Worm (Caenorhabditis elegans): Measurements from ENCODE around the gene F20D6.11.

F20D6.11 gene

DNA sequence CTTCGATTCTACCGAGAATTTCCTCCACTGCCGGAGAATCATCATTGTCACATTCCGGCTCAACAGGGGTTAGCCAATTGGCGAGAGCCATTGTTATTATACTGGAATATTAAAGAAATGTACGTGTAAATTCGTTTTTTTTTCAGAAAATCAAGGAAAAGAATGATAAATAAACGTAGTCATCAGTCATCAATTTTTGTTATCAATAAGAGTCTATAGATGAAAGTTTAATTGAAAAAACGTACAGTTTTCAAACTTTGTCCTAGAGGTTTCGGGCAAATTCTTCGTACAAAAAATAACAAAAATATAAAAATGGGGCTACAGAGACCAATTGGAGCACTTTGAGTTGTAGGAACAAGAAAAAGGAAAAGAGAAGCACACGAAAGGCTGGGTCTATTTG lies at the start of gene F20D6.11:
TSS of gene F20D6.11 (minus strand) at position 101 of the 400 bp plus-strand sequence.
- TF ChIP-seq B0310.2 (tag; optimal IDR thresholded peaks at IDR 0.05) (no peak), pes-1 (GFP tag; IDR thresholded peaks at IDR 0.05) (no peak), ceh-13 (GFP tag; optimal IDR thresholded peaks at IDR 0.05) (no peak), tbx-11 (GFP tag; IDR thresholded peaks at IDR 0.05) (no peak), flt-1 (GFP tag; IDR thresholded peaks at IDR 0.05) (no peak), tra-4 (tag; optimal IDR thresholded peaks at IDR 0.05) (no peak), hmg-4 (GFP tag; optimal IDR thresholded peaks at IDR 0.05) (no peak), F13C5.2 (tag; optimal IDR thresholded peaks at IDR 0.05) (no peak), hnd-1 (tag; optimal IDR thresholded peaks at IDR 0.05) (no peak), tbx-37 (GFP tag; conservative IDR thresholded peaks at IDR 0.05) (no peak), ceh-36 (tag; optimal IDR thresholded peaks at IDR 0.05) (no peak), hmbx-1 (tag; optimal IDR thresholded peaks at IDR 0.05) (no peak)

DNA sequence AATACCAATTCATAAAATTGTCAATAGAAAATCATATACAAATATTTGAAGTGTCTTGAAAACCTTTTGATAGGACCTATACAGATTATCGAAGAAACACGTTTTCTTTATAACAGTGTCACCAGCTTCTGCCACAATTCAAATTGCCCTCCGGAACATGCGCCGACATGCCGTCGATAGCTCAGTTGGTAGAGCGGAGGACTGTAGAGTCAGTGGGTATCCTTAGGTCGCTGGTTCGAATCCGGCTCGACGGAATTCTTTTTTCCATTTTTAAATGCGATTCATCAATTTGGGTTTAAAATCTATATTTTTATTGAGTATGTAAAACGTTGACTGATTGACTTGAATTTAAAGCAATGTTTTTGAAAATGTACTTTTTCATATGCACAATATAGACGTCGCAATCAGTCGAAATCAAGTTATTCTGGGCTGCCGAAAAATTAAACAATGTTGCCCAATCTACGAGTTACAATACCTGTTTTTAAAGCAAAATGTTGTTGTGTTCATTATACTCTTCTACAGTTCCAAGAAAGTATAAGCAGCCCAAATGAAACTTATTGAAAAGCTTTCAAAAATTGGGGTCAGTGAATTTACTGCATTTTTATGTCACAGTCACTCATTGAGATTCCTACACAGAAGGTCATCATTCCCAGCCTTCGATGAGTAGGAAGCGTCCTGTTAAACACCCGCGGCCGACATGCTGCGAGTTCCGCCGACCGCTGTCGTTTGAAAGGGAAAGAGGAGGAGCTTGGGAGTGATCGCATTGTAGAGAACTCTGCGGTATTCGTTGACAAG lies 48.6 kb upstream of the F20D6.11 start:
- TF ChIP-seq F13C5.2 (tag; optimal IDR thresholded peaks at IDR 0.05) (no peak), ama-1 (optimal IDR thresholded peaks at IDR 0.05) (peak; percentile 48)

DNA sequence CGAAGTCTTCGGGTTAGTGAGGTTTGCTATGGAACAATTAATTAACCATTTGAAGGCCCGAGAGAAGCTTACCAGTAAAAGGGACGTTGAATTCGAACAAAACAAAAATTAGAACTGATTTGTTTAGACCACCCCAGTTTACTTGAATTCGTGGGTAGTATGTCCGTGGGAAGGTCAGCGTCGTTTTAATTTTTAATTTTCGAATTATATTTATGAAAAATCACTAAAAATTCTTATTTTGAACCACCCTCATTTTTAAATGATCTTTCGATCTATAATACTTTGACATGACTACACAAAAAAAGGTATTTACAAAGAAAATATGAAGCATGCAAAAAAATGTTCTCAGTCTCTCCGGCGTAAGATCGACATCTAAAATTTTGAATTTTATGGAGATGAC lies 46.6 kb upstream of the F20D6.11 start, which contains the start of gene C16D9.5:
TSS of gene C16D9.5 (minus strand) at position 101 of the 400 bp plus-strand sequence.
- no peak for TF ChIP-seq ceh-36 (tag; optimal IDR thresholded peaks at IDR 0.05)
- no peak for TF ChIP-seq tbx-11 (GFP tag; IDR thresholded peaks at IDR 0.05)
- no peak for TF ChIP-seq sea-1 (GFP tag; conservative IDR thresholded peaks at IDR 0.05)
- no peak for TF ChIP-seq tra-4 (tag; optimal IDR thresholded peaks at IDR 0.05)
- no peak for TF ChIP-seq ets-7 (tag; optimal IDR thresholded peaks at IDR 0.05)
- no peak for TF ChIP-seq aly-1 (tag; optimal IDR thresholded peaks at IDR 0.05)
- no peak for TF ChIP-seq flt-1 (GFP tag; IDR thresholded peaks at IDR 0.05)
- no peak for TF ChIP-seq ceh-13 (GFP tag; optimal IDR thresholded peaks at IDR 0.05)
- no peak for TF ChIP-seq hmbx-1 (tag; optimal IDR thresholded peaks at IDR 0.05)
- TF ChIP-seq ama-1 (optimal IDR thresholded peaks at IDR 0.05): no peak
- no peak for TF ChIP-seq scrt-1 (GFP tag; IDR thresholded peaks at IDR 0.05)
- no peak for TF ChIP-seq tbx-37 (GFP tag; conservative IDR thresholded peaks at IDR 0.05)
- TF ChIP-seq B0310.2 (tag; optimal IDR thresholded peaks at IDR 0.05): no peak
- TF ChIP-seq pes-1 (GFP tag; IDR thresholded peaks at IDR 0.05): no peak
- TF ChIP-seq hmg-4 (GFP tag; optimal IDR thresholded peaks at IDR 0.05): no peak

DNA sequence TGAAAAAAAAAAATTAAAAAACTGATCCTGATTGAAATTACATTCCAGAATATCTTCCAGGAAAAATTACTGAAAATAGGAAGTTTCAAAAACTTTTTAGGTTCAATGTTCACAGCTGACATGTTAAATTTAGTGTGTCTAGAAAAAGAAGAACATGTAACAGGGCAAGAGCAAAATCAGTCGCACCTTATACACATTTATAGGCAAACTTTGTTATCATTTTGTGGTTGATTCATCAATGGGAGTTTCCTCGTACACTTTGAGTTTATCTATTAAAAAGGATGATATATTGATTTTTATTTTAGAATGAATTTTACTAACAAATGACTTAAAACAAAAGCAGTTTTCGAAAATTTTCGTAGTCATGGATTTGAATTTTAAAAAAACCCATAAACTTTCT lies 44.3 kb upstream of the F20D6.11 start:
- TF ChIP-seq hnd-1 (tag; optimal IDR thresholded peaks at IDR 0.05) (no peak), ets-7 (tag; optimal IDR thresholded peaks at IDR 0.05) (no peak), tbx-37 (GFP tag; conservative IDR thresholded peaks at IDR 0.05) (no peak), aly-1 (tag; optimal IDR thresholded peaks at IDR 0.05) (no peak), flt-1 (GFP tag; IDR thresholded peaks at IDR 0.05) (no peak), ceh-13 (GFP tag; optimal IDR thresholded peaks at IDR 0.05) (no peak), tbx-11 (GFP tag; IDR thresholded peaks at IDR 0.05) (no peak), B0310.2 (tag; optimal IDR thresholded peaks at IDR 0.05) (no peak), scrt-1 (GFP tag; IDR thresholded peaks at IDR 0.05) (no peak)

DNA sequence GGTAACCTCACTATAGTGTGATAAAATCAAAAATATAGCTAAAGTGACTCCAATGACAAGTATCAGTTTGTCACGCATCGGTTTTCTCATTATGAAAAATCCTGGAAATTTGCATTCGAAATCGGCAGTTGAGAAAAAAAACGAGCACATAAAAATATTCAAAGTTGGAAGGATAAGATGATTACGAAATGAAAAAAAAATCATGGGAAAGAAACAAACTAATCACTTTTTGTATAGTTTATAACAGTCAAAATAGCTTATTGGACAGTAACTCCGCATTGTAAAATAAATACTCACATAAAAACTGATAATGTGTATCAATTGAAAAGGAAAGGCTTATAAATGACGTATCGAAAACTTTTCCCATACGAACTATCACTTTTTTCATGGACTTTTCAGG lies 43.9 kb upstream of the F20D6.11 start, which contains the start of gene C16D9.4:
TSS of gene C16D9.4 (minus strand) at position 101 of the 400 bp plus-strand sequence.
- TF ChIP-seq flt-1 (GFP tag; IDR thresholded peaks at IDR 0.05): no peak
- TF ChIP-seq tra-4 (tag; optimal IDR thresholded peaks at IDR 0.05): no peak
- no peak for TF ChIP-seq hmbx-1 (tag; optimal IDR thresholded peaks at IDR 0.05)
- TF ChIP-seq B0310.2 (tag; optimal IDR thresholded peaks at IDR 0.05): no peak
- no peak for TF ChIP-seq ceh-13 (GFP tag; optimal IDR thresholded peaks at IDR 0.05)
- TF ChIP-seq sea-1 (GFP tag; conservative IDR thresholded peaks at IDR 0.05): no peak
- no peak for TF ChIP-seq tbx-37 (GFP tag; conservative IDR thresholded peaks at IDR 0.05)
- no peak for TF ChIP-seq tbx-11 (GFP tag; IDR thresholded peaks at IDR 0.05)
- TF ChIP-seq aly-1 (tag; optimal IDR thresholded peaks at IDR 0.05): no peak
- TF ChIP-seq ets-7 (tag; optimal IDR thresholded peaks at IDR 0.05): no peak

- no peak for TF ChIP-seq pes-1 (GFP tag; IDR thresholded peaks at IDR 0.05)
- no peak for TF ChIP-seq sea-1 (GFP tag; conservative IDR thresholded peaks at IDR 0.05)
- no peak for TF ChIP-seq aly-1 (tag; optimal IDR thresholded peaks at IDR 0.05)
- TF ChIP-seq hnd-1 (tag; optimal IDR thresholded peaks at IDR 0.05): no peak
- no peak for TF ChIP-seq ets-7 (tag; optimal IDR thresholded peaks at IDR 0.05)
- TF ChIP-seq tbx-37 (GFP tag; conservative IDR thresholded peaks at IDR 0.05): no peak
- no peak for TF ChIP-seq tra-4 (tag; optimal IDR thresholded peaks at IDR 0.05)
- TF ChIP-seq hmbx-1 (tag; optimal IDR thresholded peaks at IDR 0.05): no peak
- TF ChIP-seq ceh-13 (GFP tag; optimal IDR thresholded peaks at IDR 0.05): no peak
- TF ChIP-seq scrt-1 (GFP tag; IDR thresholded peaks at IDR 0.05): no peak
- no peak for TF ChIP-seq F13C5.2 (tag; optimal IDR thresholded peaks at IDR 0.05)
- no peak for TF ChIP-seq flt-1 (GFP tag; IDR thresholded peaks at IDR 0.05)
- no peak for TF ChIP-seq ama-1 (optimal IDR thresholded peaks at IDR 0.05)
- TF ChIP-seq hmg-4 (GFP tag; optimal IDR thresholded peaks at IDR 0.05): no peak
Observed at ce11 chrV:8239928-8240327, 41.0 kb upstream of the F20D6.11 start, which contains the start of gene C16D9.3. Gene C16D9.3 (minus strand): TSS chrV:8240028.

- TF ChIP-seq ets-7 (tag; optimal IDR thresholded peaks at IDR 0.05): no peak
- TF ChIP-seq pes-1 (GFP tag; IDR thresholded peaks at IDR 0.05): no peak
- no peak for TF ChIP-seq B0310.2 (tag; optimal IDR thresholded peaks at IDR 0.05)
- no peak for TF ChIP-seq hmbx-1 (tag; optimal IDR thresholded peaks at IDR 0.05)
Observed at ce11 chrV:8238290-8238689, 39.4 kb upstream of the F20D6.11 start, which contains the start of gene rol-3. Gene rol-3 (minus strand): TSS chrV:8238409.

DNA sequence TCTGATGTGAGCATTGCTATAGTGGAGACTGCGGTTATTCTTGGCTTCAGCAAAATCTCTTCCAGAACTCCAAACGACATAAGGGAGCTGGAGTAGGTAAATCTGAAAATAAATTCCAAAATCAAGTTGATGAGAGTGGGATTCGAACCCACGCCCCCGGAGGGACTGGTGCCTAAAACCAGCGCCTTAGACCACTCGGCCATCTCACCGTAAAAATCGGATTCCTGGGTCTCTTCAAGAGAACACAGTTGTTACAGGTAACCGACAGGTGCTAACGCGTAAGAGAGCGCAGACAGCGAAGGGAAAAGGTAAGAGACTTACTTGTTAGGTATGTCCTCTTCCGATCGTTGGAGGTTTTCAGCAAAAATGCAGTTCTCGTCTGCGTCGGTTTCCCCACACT lies 36.4 kb upstream of the F20D6.11 start:
- TF ChIP-seq hmg-4 (GFP tag; optimal IDR thresholded peaks at IDR 0.05) (no peak), pes-1 (GFP tag; IDR thresholded peaks at IDR 0.05) (no peak), F13C5.2 (tag; optimal IDR thresholded peaks at IDR 0.05) (no peak), ama-1 (optimal IDR thresholded peaks at IDR 0.05) (no peak), hnd-1 (tag; optimal IDR thresholded peaks at IDR 0.05) (peak; percentile 3), tbx-11 (GFP tag; IDR thresholded peaks at IDR 0.05) (0 out of 2 replicates have a peak, but pooled peaks have one; percentile 48), ceh-13 (GFP tag; optimal IDR thresholded peaks at IDR 0.05) (peak; percentile 22), ets-7 (tag; optimal IDR thresholded peaks at IDR 0.05) (no peak), flt-1 (GFP tag; IDR thresholded peaks at IDR 0.05) (no peak), sea-1 (GFP tag; conservative IDR thresholded peaks at IDR 0.05) (peak; percentile 68; the same call in 1 of the 2 replicates), scrt-1 (GFP tag; IDR thresholded peaks at IDR 0.05) (peak; percentile 63; the same call in 1 of the 2 replicates), aly-1 (tag; optimal IDR thresholded peaks at IDR 0.05) (peak; percentile 30), hmbx-1 (tag; optimal IDR thresholded peaks at IDR 0.05) (no peak), tra-4 (tag; optimal IDR thresholded peaks at IDR 0.05) (peak; percentile 27), ceh-36 (tag; optimal IDR thresholded peaks at IDR 0.05) (no peak), B0310.2 (tag; optimal IDR thresholded peaks at IDR 0.05) (no peak), tbx-37 (GFP tag; conservative IDR thresholded peaks at IDR 0.05) (no peak)
